Worm (Caenorhabditis elegans): ENCODE measurements around the gene T10C6.7.

Gene T10C6.7

ce11 chrV:16024917-16025316 lies 6.6 kb downstream of the T10C6.7 start:
- TF ChIP-seq daf-19 (GFP tag; conservative IDR thresholded peaks at IDR 0.05) (no peak), set-16 (GFP tag; IDR thresholded peaks at IDR 0.05) (peak; percentile 67), nhr-111 (GFP tag; optimal IDR thresholded peaks at IDR 0.05) (no peak)

ce11 chrV:16024300-16024699 lies 7.2 kb downstream of the T10C6.7 start, which contains the start of gene T10C6.6:
Gene T10C6.6, plus strand, starts transcription at chrV:16024326.
- TF ChIP-seq ztf-11 (tag; optimal IDR thresholded peaks at IDR 0.05) (no peak), daf-19 (GFP tag; conservative IDR thresholded peaks at IDR 0.05) (0 out of 2 replicates have a peak, but pooled peaks have one; percentile 13), arid-1 (GFP tag; conservative IDR thresholded peaks at IDR 0.05) (0 out of 2 replicates have a peak, but pooled peaks have one; percentile 33), rbr-2 (tag; optimal IDR thresholded peaks at IDR 0.05) (no peak), F49E8.2 (tag; optimal IDR thresholded peaks at IDR 0.05; ENCODE audit: borderline replicate concordance) (peak; percentile 36), dpl-1 (GFP tag; optimal IDR thresholded peaks at IDR 0.05) (peak; percentile 8), jun-1 (tag; optimal IDR thresholded peaks at IDR 0.05) (no peak)

DNA sequence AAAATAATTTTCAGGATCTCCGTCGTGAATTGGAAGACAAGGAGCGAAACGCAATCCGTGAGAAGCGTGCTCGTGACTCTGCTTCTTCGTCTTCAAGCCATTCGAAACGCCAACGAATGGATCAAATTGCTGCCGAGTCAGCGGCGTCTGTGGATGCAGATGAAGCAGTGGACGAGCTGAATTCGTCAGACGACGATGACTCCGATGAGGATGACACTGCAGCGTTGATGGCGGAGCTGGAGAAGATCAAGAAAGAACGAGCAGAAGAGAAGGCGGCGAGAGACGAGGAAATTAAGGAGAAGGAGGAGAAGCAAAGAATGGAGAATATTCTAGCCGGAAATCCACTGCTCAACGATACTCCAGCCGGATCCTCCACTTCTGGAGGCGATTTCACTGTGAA lies 8.0 kb downstream of the T10C6.7 start:
- TF ChIP-seq snpc-4 (tag; optimal IDR thresholded peaks at IDR 0.05) (no peak), hmg-1.1 (GFP tag; IDR thresholded peaks at IDR 0.05) (no peak), set-16 (GFP tag; IDR thresholded peaks at IDR 0.05) (peak; percentile 51)

DNA sequence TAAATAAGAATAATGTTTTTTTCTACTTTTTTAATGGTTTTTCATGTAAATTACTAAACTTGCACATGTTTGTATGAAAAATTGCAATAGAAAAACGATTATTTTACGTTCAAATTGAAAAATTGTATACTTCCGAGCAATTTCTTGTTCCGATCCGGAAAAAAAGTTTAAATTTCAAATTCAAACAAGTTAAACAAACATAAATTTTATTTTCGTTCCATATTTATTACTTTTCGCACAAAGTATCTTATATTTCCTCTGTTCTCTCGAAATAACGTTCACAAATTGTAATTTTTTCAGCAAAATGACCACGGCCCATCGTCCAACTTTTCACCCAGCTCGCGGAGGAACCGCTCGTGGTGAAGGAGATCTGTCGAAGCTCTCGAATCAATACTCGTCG lies 8.5 kb downstream of the T10C6.7 start, which contains the start of gene cwc-15:
cwc-15 (plus strand) TSS at position 301 of the 400 bp plus-strand sequence.
- TF ChIP-seq daf-8 (GFP tag; IDR thresholded peaks at IDR 0.05) = no peak
- TF ChIP-seq F26F4.8 (GFP tag; conservative IDR thresholded peaks at IDR 0.05) = no peak

ce11 chrV:16022600-16022999 lies 8.9 kb downstream of the T10C6.7 start:
- TF ChIP-seq nhr-10 (tag; optimal IDR thresholded peaks at IDR 0.05) (no peak), mdl-1 (tag; optimal IDR thresholded peaks at IDR 0.05) (no peak), ztf-7 (tag; optimal IDR thresholded peaks at IDR 0.05) (no peak), mes-2 (tag; optimal IDR thresholded peaks at IDR 0.05; ENCODE audit: poor library complexity, severe bottlenecking) (peak; percentile 97), ZK337.2 (GFP tag; IDR thresholded peaks at IDR 0.05) (0 out of 2 replicates have a peak, but pooled peaks have one; percentile 18), pha-4 (GFP tag; IDR thresholded peaks at IDR 0.05) (no peak), pha-4 (tag; optimal IDR thresholded peaks at IDR 0.05) (no peak), duxl-1 (tag; optimal IDR thresholded peaks at IDR 0.05; ENCODE audit: poor library complexity) (peak; percentile 10), F26F4.8 (GFP tag; conservative IDR thresholded peaks at IDR 0.05) (no peak), unc-130 (GFP tag; optimal IDR thresholded peaks at IDR 0.05) (peak; percentile 63), hif-1 (tag; optimal IDR thresholded peaks at IDR 0.05) (peak in 1 of 2 experiments; percentile 77), dpl-1 (GFP tag; optimal IDR thresholded peaks at IDR 0.05) (peak; percentile 88)

DNA sequence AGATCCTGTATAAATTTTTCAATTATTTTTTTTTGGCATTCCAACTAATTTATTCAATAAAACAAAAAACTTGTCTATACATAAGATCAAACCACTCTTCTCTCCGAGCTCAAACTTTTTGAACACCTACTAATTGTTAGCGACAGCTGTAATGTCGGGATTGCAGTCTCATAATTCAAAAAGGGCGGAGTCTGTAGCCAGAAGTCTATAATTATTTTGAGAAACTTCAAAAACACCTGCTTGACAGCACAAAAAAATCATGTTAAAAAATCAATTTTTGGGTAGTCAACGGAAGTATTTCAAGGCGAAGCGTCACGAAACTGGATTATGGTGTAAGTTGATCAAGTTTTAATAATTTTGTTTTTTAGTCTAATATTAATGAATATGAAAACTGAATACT lies 11.5 kb downstream of the T10C6.7 start, which contains the start of gene srx-44:
srx-44 (plus strand) TSS at position 301 of the 400 bp plus-strand sequence.
- peak; percentile 38 for TF ChIP-seq aha-1 (tag)
- no peak for TF ChIP-seq T20F7.1 (GFP tag; optimal IDR thresholded peaks at IDR 0.05)

DNA sequence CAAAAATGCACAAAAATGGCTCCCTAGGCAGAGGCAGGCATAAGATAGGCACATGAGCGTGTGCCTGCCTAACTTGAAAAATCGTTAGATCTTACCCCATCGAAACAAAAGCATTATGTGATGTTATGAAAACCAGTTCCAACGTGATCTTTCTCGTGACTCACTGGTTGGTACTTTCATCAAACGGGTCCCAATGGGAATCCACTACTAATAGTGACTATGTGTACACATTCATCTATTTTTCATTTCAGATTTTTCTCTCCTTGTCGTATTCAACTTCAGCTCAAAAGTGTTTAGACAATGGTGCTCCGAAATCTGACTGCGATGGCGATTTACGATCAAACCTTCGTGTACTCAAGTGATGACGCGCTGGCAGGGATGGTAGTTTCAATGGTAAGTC lies 13.8 kb downstream of the T10C6.7 start, which contains the start of gene srx-43:
srx-43 (plus strand) TSS at position 301 of the 400 bp plus-strand sequence.
- TF ChIP-seq unc-62 (GFP tag; optimal IDR thresholded peaks at IDR 0.05 in 1 of 2) (peak in 1 of 2 experiments; percentile 74), unc-62 (tag; optimal IDR thresholded peaks at IDR 0.05) (no peak), dmd-9 (GFP tag; IDR thresholded peaks at IDR 0.05) (no peak), ama-1 (optimal IDR thresholded peaks at IDR 0.05) (no peak), mdt-29 (GFP tag; IDR thresholded peaks at IDR 0.05) (no peak), snpc-1.2 (GFP tag; IDR thresholded peaks at IDR 0.05) (no peak), lin-39 (tag; optimal IDR thresholded peaks at IDR 0.05) (no peak), mes-2 (tag; optimal IDR thresholded peaks at IDR 0.05; ENCODE audit: poor library complexity, severe bottlenecking) (no peak)

Data from whole organism, L4 larva.